Worm (Caenorhabditis elegans) whole organism, young adult: ENCODE measurements around the gene F47B7.5.
A peak's percentile ranks its signal among the peaks of the same experiment; 100 is the strongest.

Experiments used
- B0019.2 ChIP-seq: fragments of 200-800 bp; sonication (Bioruptor generic); conservative IDR thresholded peaks from 2 replicates; pipeline ENCODE4 v1.3.6; 2022; ENCODE audit warnings: missing genetic modification reagents, missing genetic modification characterization, missing compliant biosample characterization
- C17E4.6 ChIP-seq: fragments of 200-800 bp; sonication (Bioruptor generic); IDR thresholded peaks from 2 replicates; pipeline ENCODE4 v1.3.6; 2022; ENCODE audit warnings: missing genetic modification reagents, missing genetic modification characterization, missing compliant biosample characterization
- F23B12.7 ChIP-seq: sonication (generic microtip); optimal IDR thresholded peaks from 2 replicates; lab custom pipeline; 2017; ENCODE audit warnings: missing genetic modification characterization, mild to moderate bottlenecking, missing compliant biosample characterization, antibody characterized with exemption, moderate library complexity; ENCODE audit not compliant: insufficient read depth
- F39B2.1 ChIP-seq: fragments of 200-800 bp; sonication (Bioruptor generic); IDR thresholded peaks from 2 replicates; pipeline ENCODE4 v1.3.6; 2022; ENCODE audit warnings: missing genetic modification reagents, missing genetic modification characterization, missing compliant biosample characterization
- F49E8.2 ChIP-seq: sonication (generic microtip); optimal IDR thresholded peaks from 3 replicates; lab custom pipeline; 2017; ENCODE audit warnings: missing genetic modification characterization, mild to moderate bottlenecking, missing compliant biosample characterization, antibody characterized with exemption, moderate library complexity; ENCODE audit not compliant: insufficient read depth
- Y56A3A.18 ChIP-seq: fragments of 200-800 bp; sonication (Bioruptor generic); IDR thresholded peaks from 2 replicates; pipeline ENCODE4 v1.3.6; 2022; ENCODE audit warnings: missing genetic modification reagents, missing genetic modification characterization, missing compliant biosample characterization
- Y79H2A.3 ChIP-seq: fragments of 200-800 bp; sonication (Bioruptor generic); conservative IDR thresholded peaks from 2 replicates; pipeline ENCODE4 v1.3.6; 2022; ENCODE audit warnings: missing genetic modification reagents, missing genetic modification characterization, missing compliant biosample characterization
- ZK185.1 ChIP-seq: sonication (generic microtip); optimal IDR thresholded peaks from 2 replicates; lab custom pipeline; 2016; ENCODE audit warnings: mild to moderate bottlenecking, missing genetic modification characterization, missing compliant biosample characterization; ENCODE audit not compliant: poor library complexity, severe bottlenecking
- akir-1 ChIP-seq: fragments of 200-800 bp; sonication (Bioruptor generic); optimal IDR thresholded peaks from 2 replicates; lab custom pipeline; 2018; ENCODE audit warnings: mild to moderate bottlenecking, missing genetic modification characterization, moderate library complexity, missing compliant biosample characterization
- aptf-2 ChIP-seq: fragments of 200-800 bp; sonication (Bioruptor generic); conservative IDR thresholded peaks from 2 replicates; pipeline ENCODE4 v1.3.6; 2022; ENCODE audit warnings: missing genetic modification reagents, missing genetic modification characterization, missing compliant biosample characterization
- attf-5 ChIP-seq: fragments of 200-800 bp; sonication (Bioruptor generic); optimal IDR thresholded peaks from 2 replicates; lab custom pipeline; 2018; ENCODE audit warnings: mild to moderate bottlenecking, missing genetic modification characterization, missing compliant biosample characterization
- attf-6 ChIP-seq: fragments of 200-800 bp; sonication (Bioruptor generic); IDR thresholded peaks from 2 replicates; pipeline ENCODE4 v1.3.6; 2022; ENCODE audit warnings: missing genetic modification reagents, missing genetic modification characterization, missing compliant biosample characterization
- cebp-1 ChIP-seq, 2 experiments: fragments of 200-800 bp in 1 of 2; sonication (Bioruptor generic) in 1 of 2; sonication (generic microtip) in 1 of 2; IDR thresholded peaks in 1 of 2; optimal IDR thresholded peaks in 1 of 2; 2 replicates each; pipeline versions ENCODE4 v1.3.6 to Lab custom; 2017 to 2022; ENCODE audit warnings: missing compliant biosample characterization in 2 of 2, missing genetic modification characterization in 2 of 2, mild to moderate bottlenecking in 1 of 2, missing genetic modification reagents in 1 of 2, moderate library complexity in 1 of 2
- cebp-2 ChIP-seq: fragments of 200-800 bp; sonication (Bioruptor generic); IDR thresholded peaks from 2 replicates; pipeline ENCODE4 v1.3.6; 2022; ENCODE audit warnings: missing genetic modification characterization, missing compliant biosample characterization
- ceh-40 ChIP-seq: fragments of 200-800 bp; sonication (Bioruptor generic); IDR thresholded peaks from 2 replicates; pipeline ENCODE4 v1.3.6; 2022; ENCODE audit warnings: missing genetic modification characterization, missing compliant biosample characterization
- ceh-58 ChIP-seq: fragments of 200-800 bp; sonication (Bioruptor generic); IDR thresholded peaks from 2 replicates; pipeline ENCODE4 v1.3.6; 2022; ENCODE audit warnings: missing genetic modification characterization, missing compliant biosample characterization
- dox-1 ChIP-seq: fragments of 200-800 bp; sonication (Bioruptor generic); IDR thresholded peaks from 2 replicates; pipeline ENCODE4 v1.3.6; 2022; ENCODE audit warnings: missing genetic modification reagents, missing genetic modification characterization, missing compliant biosample characterization
- dpff-1 ChIP-seq: sonication (generic microtip); optimal IDR thresholded peaks from 2 replicates; lab custom pipeline; 2017; ENCODE audit warnings: mild to moderate bottlenecking, missing genetic modification characterization, missing compliant biosample characterization
- dpl-1 ChIP-seq: fragments of 150-350 bp; optimal IDR thresholded peaks from 2 replicates; lab custom pipeline; 2014; ENCODE audit warnings: missing biosample characterization, missing genetic modification reagents, missing genetic modification characterization
- egl-44 ChIP-seq: fragments of 200-800 bp; sonication (Bioruptor generic); IDR thresholded peaks from 2 replicates; pipeline ENCODE4 v1.3.6; 2022; ENCODE audit warnings: missing genetic modification reagents, missing genetic modification characterization, missing compliant biosample characterization
- ets-4 ChIP-seq: fragments of 200-800 bp; sonication (Bioruptor generic); optimal IDR thresholded peaks from 2 replicates; lab custom pipeline; 2018; ENCODE audit warnings: mild to moderate bottlenecking, missing genetic modification characterization, missing compliant biosample characterization
- him-1 ChIP-seq: sonication (generic microtip); optimal IDR thresholded peaks from 2 replicates; lab custom pipeline; 2016; ENCODE audit warnings: missing genotype, missing genetic modification reagents, missing genetic modification characterization, missing compliant biosample characterization
- hmg-20 ChIP-seq: fragments of 200-800 bp; sonication (Bioruptor generic); IDR thresholded peaks from 2 replicates; pipeline ENCODE4 v1.3.6; 2022; ENCODE audit warnings: missing genetic modification reagents, missing genetic modification characterization, missing compliant biosample characterization
- let-526 ChIP-seq: fragments of 200-800 bp; sonication (Bioruptor generic); IDR thresholded peaks from 2 replicates; pipeline ENCODE4 v1.3.6; 2022; ENCODE audit warnings: missing genetic modification reagents, missing genetic modification characterization, missing compliant biosample characterization
- let-607 ChIP-seq, 2 experiments: fragments of 200-800 bp in 1 of 2; sonication (Bioruptor generic) in 1 of 2; sonication (generic microtip) in 1 of 2; optimal IDR thresholded peaks; 2 replicates each; lab custom pipeline; 2016 to 2018; ENCODE audit warnings: mild to moderate bottlenecking in 2 of 2, missing compliant biosample characterization in 2 of 2, missing genetic modification characterization in 2 of 2, moderate library complexity in 2 of 2, missing genotype in 1 of 2
- lin-40 ChIP-seq: sonication (generic microtip); optimal IDR thresholded peaks from 2 replicates; lab custom pipeline; 2016; ENCODE audit warnings: missing genetic modification characterization, mild to moderate bottlenecking, missing compliant biosample characterization, missing genotype, missing genetic modification reagents
- lin-54 ChIP-seq: fragments of 200-800 bp; sonication (Bioruptor generic); optimal IDR thresholded peaks from 2 replicates; lab custom pipeline; 2018; ENCODE audit warnings: mild to moderate bottlenecking, missing genetic modification characterization, missing compliant biosample characterization
- lsy-27 ChIP-seq: sonication (generic microtip); optimal IDR thresholded peaks from 2 replicates; lab custom pipeline; 2017; ENCODE audit warnings: missing genetic modification characterization, mild to moderate bottlenecking, missing compliant biosample characterization, antibody characterized with exemption, missing genotype, borderline replicate concordance; ENCODE audit not compliant: insufficient read depth
- mel-28 ChIP-seq: sonication (generic microtip); optimal IDR thresholded peaks from 2 replicates; lab custom pipeline; 2016; ENCODE audit warnings: borderline replicate concordance, mild to moderate bottlenecking, missing genetic modification characterization, missing compliant biosample characterization
- nfya-2 ChIP-seq: fragments of 200-800 bp; sonication (Bioruptor generic); IDR thresholded peaks from 2 replicates; pipeline ENCODE4 v1.3.6; 2022; ENCODE audit warnings: missing genetic modification reagents, missing genetic modification characterization, missing compliant biosample characterization
- nhr-179 ChIP-seq: sonication (generic microtip); optimal IDR thresholded peaks from 2 replicates; lab custom pipeline; 2016; ENCODE audit warnings: mild to moderate bottlenecking, missing genetic modification characterization, missing compliant biosample characterization
- nhr-80 ChIP-seq: sonication (generic microtip); optimal IDR thresholded peaks from 2 replicates; lab custom pipeline; 2016; ENCODE audit warnings: missing genetic modification characterization, missing compliant biosample characterization
- nhr-90 ChIP-seq: sonication (generic microtip); optimal IDR thresholded peaks from 2 replicates; lab custom pipeline; 2016; ENCODE audit warnings: missing genotype, mild to moderate bottlenecking, missing genetic modification characterization, missing compliant biosample characterization
- sea-2 ChIP-seq: fragments of 200-800 bp; sonication (Bioruptor generic); IDR thresholded peaks from 2 replicates; pipeline ENCODE4 v1.3.6; 2022; ENCODE audit warnings: missing genetic modification characterization, missing compliant biosample characterization
- tlf-1 ChIP-seq: fragments of 200-800 bp; sonication (Bioruptor generic); optimal IDR thresholded peaks from 2 replicates; lab custom pipeline; 2018; ENCODE audit warnings: mild to moderate bottlenecking, missing genetic modification characterization, missing compliant biosample characterization
- unc-130 ChIP-seq: sonication (generic microtip); optimal IDR thresholded peaks from 2 replicates; lab custom pipeline; 2016; ENCODE audit warnings: missing genetic modification reagents, missing genetic modification characterization, missing compliant biosample characterization
- unc-62 ChIP-seq: fragments of 150-350 bp; optimal IDR thresholded peaks from 2 replicates; lab custom pipeline; 2014; ENCODE audit warnings: missing biosample characterization, missing genetic modification reagents, missing genetic modification characterization
- xnd-1 ChIP-seq: sonication (generic microtip); optimal IDR thresholded peaks from 2 replicates; lab custom pipeline; 2016; ENCODE audit warnings: missing genotype, missing genetic modification reagents, missing genetic modification characterization, missing compliant biosample characterization
- zfh-2 ChIP-seq: fragments of 200-800 bp; sonication (Bioruptor generic); conservative IDR thresholded peaks from 2 replicates; pipeline ENCODE4 v1.3.6; 2022; ENCODE audit warnings: missing genetic modification reagents, missing genetic modification characterization, missing compliant biosample characterization
- ztf-18 ChIP-seq: sonication (generic microtip); optimal IDR thresholded peaks from 2 replicates; lab custom pipeline; 2016; ENCODE audit warnings: missing genotype, mild to moderate bottlenecking, missing genetic modification characterization, missing compliant biosample characterization
- ztf-22 ChIP-seq: fragments of 200-800 bp; sonication (Bioruptor generic); optimal IDR thresholded peaks from 2 replicates; lab custom pipeline; 2018; ENCODE audit warnings: mild to moderate bottlenecking, missing genetic modification characterization, moderate library complexity, missing compliant biosample characterization
- ztf-26 ChIP-seq: sonication (generic microtip); optimal IDR thresholded peaks from 2 replicates; lab custom pipeline; 2017; ENCODE audit warnings: missing genetic modification characterization, missing compliant biosample characterization
- ztf-3 ChIP-seq: fragments of 200-800 bp; sonication (Bioruptor generic); optimal IDR thresholded peaks from 2 replicates; lab custom pipeline; 2018; ENCODE audit warnings: mild to moderate bottlenecking, missing genetic modification characterization, missing compliant biosample characterization
- ztf-6 ChIP-seq: fragments of 200-800 bp; sonication (Bioruptor generic); IDR thresholded peaks from 2 replicates; pipeline ENCODE4 v1.3.6; 2022; ENCODE audit warnings: missing genetic modification reagents, missing genetic modification characterization, missing compliant biosample characterization

The F47B7.5 gene

DNA sequence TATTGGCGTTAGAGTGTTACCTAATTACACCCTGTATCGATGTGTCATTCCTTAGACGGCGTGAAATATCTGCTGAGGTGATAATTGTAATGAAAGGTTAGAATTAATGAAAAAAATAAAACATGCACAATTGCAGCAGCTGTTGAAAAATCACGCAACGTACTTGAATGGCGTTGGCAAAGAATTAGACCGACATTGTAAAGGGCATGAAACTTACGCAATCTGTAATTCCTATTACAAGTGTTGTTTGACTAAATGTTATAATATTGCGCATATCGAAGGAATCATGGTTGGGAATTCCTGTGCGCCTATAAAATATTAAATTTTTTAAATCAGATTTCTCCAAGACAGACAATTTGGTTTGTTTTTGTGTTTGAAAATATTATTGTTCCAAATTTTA lies 34.9 kb downstream of the F47B7.5 start, which contains the start of gene tag-18:
tag-18 (minus strand) TSS at position 305 of the 400 bp plus-strand sequence.
- TF ChIP-seq F23B12.7 (tag; lab: Kevin White, UChicago) (no peak), hmg-20 (GFP tag; lab: Robert Waterston, UW) (no peak), let-526 (GFP tag; lab: Robert Waterston, UW) (no peak), C17E4.6 (GFP tag; lab: Robert Waterston, UW) (no peak), cebp-2 (GFP tag; lab: Robert Waterston, UW) (no peak), unc-62 (no peak), ztf-6 (GFP tag; lab: Robert Waterston, UW) (no peak), dpl-1 (GFP tag; lab: Kevin White, UChicago) (no peak), him-1 (no peak), lin-40 (tag; lab: Kevin White, UChicago) (no peak), attf-5 (GFP tag; lab: Kevin White, UChicago) (no peak), ZK185.1 (tag; lab: Kevin White, UChicago) (no peak), ztf-18 (tag; lab: Kevin White, UChicago) (no peak), aptf-2 (GFP tag; lab: Robert Waterston, UW) (no peak), lin-54 (GFP tag; lab: Kevin White, UChicago) (no peak), nfya-2 (GFP tag; lab: Robert Waterston, UW) (no peak)

DNA sequence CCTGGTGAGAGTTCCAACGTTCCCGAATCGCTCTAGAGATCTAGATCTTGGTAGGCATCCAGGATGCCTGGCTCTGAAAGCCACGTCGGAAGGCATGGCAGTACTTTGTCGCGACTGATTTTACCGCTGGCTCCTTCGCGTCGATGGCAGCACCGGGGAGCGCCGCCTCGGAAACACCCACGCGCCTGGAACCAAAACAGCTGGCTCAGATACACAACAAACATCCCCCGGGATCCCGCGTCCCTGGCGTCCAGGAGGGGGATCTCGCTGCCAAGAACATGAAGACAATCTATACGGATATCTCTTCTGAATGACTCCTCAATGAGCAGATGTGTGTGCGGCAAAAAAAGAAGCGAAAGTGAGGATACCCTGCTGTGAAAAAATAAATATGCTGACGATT lies 35.3 kb downstream of the F47B7.5 start:
- TF ChIP-seq attf-6 (GFP tag; lab: Robert Waterston, UW) (no peak), ceh-40 (no peak), tlf-1 (GFP tag; lab: Kevin White, UChicago) (no peak), akir-1 (GFP tag; lab: Kevin White, UChicago) (no peak), lsy-27 (tag; lab: Kevin White, UChicago) (no peak), F39B2.1 (GFP tag; lab: Robert Waterston, UW) (no peak), dpff-1 (tag; lab: Kevin White, UChicago) (no peak), ztf-22 (no peak), Y79H2A.3 (GFP tag; lab: Robert Waterston, UW) (no peak), nhr-179 (tag; lab: Kevin White, UChicago) (no peak), lin-54 (GFP tag; lab: Kevin White, UChicago) (no peak), F49E8.2 (no peak), xnd-1 (tag; lab: Kevin White, UChicago) (no peak), F23B12.7 (tag; lab: Kevin White, UChicago) (no peak)

- TF ChIP-seq B0019.2: no peak
- no peak for TF ChIP-seq ceh-58 (GFP tag; lab: Robert Waterston, UW)
- peak; percentile 96 for TF ChIP-seq nhr-80 (tag; lab: Kevin White, UChicago)
- TF ChIP-seq Y79H2A.3 (GFP tag; lab: Robert Waterston, UW): no peak
- TF ChIP-seq unc-130 (GFP tag; lab: Kevin White, UChicago): no peak
- peak; percentile 66 for TF ChIP-seq cebp-1 (GFP tag; IDR thresholded peaks at IDR 0.05; lab: Robert Waterston, UW)
- no peak for TF ChIP-seq cebp-1 (tag; optimal IDR thresholded peaks at IDR 0.05; lab: Kevin White, UChicago)
- peak; percentile 66; the same call in 1 of the 2 replicates for TF ChIP-seq egl-44 (GFP tag; lab: Robert Waterston, UW)
- no peak for TF ChIP-seq nfya-2 (GFP tag; lab: Robert Waterston, UW)
- no peak for TF ChIP-seq lsy-27 (tag; lab: Kevin White, UChicago)
- TF ChIP-seq sea-2 (GFP tag; lab: Robert Waterston, UW): no peak
- peak; percentile 7 for TF ChIP-seq ets-4
- TF ChIP-seq ztf-3 (GFP tag; lab: Kevin White, UChicago): no peak
- no peak for TF ChIP-seq dpl-1 (GFP tag; lab: Kevin White, UChicago)
- no peak for TF ChIP-seq mel-28
- TF ChIP-seq zfh-2: no peak
- no peak for TF ChIP-seq nhr-90 (tag; lab: Kevin White, UChicago)
- no peak for TF ChIP-seq ztf-26 (tag; lab: Kevin White, UChicago)
- peak; percentile 23 to 52 for TF ChIP-seq let-607 (tag; optimal IDR thresholded peaks at IDR 0.05; lab: Kevin White, UChicago)
- 0 out of 2 replicates have a peak, but pooled peaks have one; percentile 34 for TF ChIP-seq Y56A3A.18 (GFP tag; lab: Robert Waterston, UW)
- peak; percentile 42; the same call in 1 of the 2 replicates for TF ChIP-seq dox-1 (GFP tag; lab: Robert Waterston, UW)
These were observed 39.6 kb downstream of the F47B7.5 start, which contains the start of gene aex-4 for ce11 chrX:3728970-3729369. Gene aex-4 (plus strand): TSS chrX:3729281.
